Worm (Caenorhabditis elegans) whole organism, L4/young adult: ENCODE measurements around the gene ccz-1.

ENCODE experiments used
- W03F9.2 ChIP-seq: fragments of 150-350 bp; optimal IDR thresholded peaks from 2 replicates; lab custom pipeline; 2014; ENCODE audit warnings: missing biosample characterization, missing genetic modification characterization
- dao-5 ChIP-seq: sonication (generic microtip); optimal IDR thresholded peaks from 2 replicates; lab custom pipeline; 2016; ENCODE audit warnings: missing genotype, missing genetic modification characterization, moderate library complexity, missing compliant biosample characterization
- him-1 ChIP-seq: sonication (generic microtip); optimal IDR thresholded peaks from 2 replicates; lab custom pipeline; 2016; ENCODE audit warnings: missing genotype, missing genetic modification reagents, missing genetic modification characterization, missing compliant biosample characterization

ce11 chrV:13659219-13659618 lies 19.5 kb upstream of the ccz-1 start:
- TF ChIP-seq dao-5 (tag; lab: Kevin White, UChicago) (no peak), him-1 (tag; lab: Kevin White, UChicago) (no peak), W03F9.2 (tag; lab: Kevin White, UChicago) (no peak)
